Fruit fly (Drosophila melanogaster): ENCODE data around the gene CG5895.
A peak's percentile ranks its signal among the peaks of the same experiment; 100 is the strongest.

DNA sequence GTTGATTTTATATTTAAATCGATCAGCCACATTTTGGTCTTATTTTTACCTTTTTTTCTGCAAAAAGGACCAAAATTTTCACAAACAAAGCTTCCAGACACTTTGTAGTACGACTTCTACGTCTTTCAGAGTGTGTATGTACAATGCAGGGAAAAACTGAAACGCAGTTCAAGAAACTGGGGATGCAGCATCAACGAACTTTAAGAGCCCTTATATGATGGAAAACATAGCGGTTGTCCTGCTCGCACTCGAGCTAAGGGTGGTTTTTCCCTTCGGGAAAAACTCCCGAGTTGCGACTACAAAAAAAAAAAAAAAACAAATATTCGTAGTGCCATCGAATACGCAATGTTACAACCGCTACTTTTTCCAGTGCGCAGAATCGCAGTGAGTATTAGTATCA, 5.1 kb downstream of the CG5895 start:
- TF ChIP-seq CG1620 (GFP tag; optimal IDR thresholded peaks at IDR 0.05): no peak
- TF ChIP-seq CG33017 (tag; optimal IDR thresholded peaks at IDR 0.05): no peak
- no peak for TF ChIP-seq toe (GFP tag; optimal IDR thresholded peaks at IDR 0.05)
- peak; percentile 61 for TF ChIP-seq kay (GFP tag; ENCODE audit: borderline replicate concordance)
- TF ChIP-seq Clk (GFP tag; optimal IDR thresholded peaks at IDR 0.05): no peak
